Worm (Caenorhabditis elegans): ENCODE measurements around the gene soap-1.
A peak's percentile ranks its signal among the peaks of the same experiment; 100 is the strongest.

soap-1 gene

DNA sequence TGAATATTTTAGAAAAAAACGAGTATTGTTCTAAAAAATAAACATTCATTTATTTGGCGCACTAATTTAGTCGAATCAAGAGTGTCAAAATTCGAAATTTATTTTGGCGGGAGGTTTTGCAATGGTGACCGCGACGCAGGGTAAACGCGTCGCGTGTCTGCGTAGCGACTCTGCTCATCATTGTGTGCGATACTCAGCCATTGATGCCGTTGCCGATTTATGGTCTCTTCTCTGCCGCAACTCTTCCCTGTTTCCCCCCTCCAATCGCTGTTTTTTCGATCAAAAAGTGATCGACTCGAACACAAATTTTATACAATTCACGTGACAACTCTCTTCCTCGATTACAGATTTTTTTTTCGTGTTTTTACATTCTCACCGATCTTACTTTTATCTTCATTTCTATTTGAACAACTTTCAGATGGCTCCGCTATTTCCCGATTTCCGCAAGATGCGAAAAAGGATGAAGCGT lies 18.2 kb downstream of the soap-1 start, which contains the start of gene F09G2.2 (continued):
- TF ChIP-seq lin-39 (tag; optimal IDR thresholded peaks at IDR 0.05) (peak; percentile 43), ceh-90 (tag; optimal IDR thresholded peaks at IDR 0.05) (no peak), lin-35 (GFP tag; optimal IDR thresholded peaks at IDR 0.05) (peak; percentile 96 to 97), skn-1 (tag; optimal IDR thresholded peaks at IDR 0.05) (peak; percentile 92), ceh-82 (tag; optimal IDR thresholded peaks at IDR 0.05) (peak; percentile 92 to 94 (median 93)), efl-3 (GFP tag; optimal IDR thresholded peaks at IDR 0.05) (no peak), lin-13 (GFP tag; optimal IDR thresholded peaks at IDR 0.05) (peak; percentile 90)

DNA sequence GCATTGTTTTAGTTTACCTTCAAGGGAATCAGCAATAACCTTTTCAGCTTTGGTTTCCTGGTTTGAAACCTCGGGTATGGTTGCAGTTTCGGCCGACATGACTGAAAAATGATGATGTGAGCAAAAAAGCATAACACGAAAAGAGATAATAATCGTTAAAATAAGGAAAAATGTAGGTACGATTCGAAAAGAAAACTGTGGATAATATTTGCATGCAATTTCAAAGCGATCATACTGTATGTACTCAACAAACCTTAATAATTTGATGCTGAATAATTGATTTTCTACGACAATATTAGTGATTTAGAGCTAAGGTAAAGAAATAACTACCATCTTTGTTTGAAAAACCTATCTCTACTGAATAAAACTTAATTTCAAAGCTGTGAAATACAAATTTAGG lies 18.7 kb downstream of the soap-1 start, which contains the start of gene attf-2:
TSS of gene attf-2 (minus strand) at position 101 of the 400 bp plus-strand sequence.
- TF ChIP-seq unc-98 (GFP tag; IDR thresholded peaks at IDR 0.05) (no peak), fos-1 (tag; optimal IDR thresholded peaks at IDR 0.05) (no peak), nhr-19 (GFP tag; conservative IDR thresholded peaks at IDR 0.05) (no peak), egl-27 (tag; optimal IDR thresholded peaks at IDR 0.05) (no peak), nhr-28 (tag; optimal IDR thresholded peaks at IDR 0.05) (no peak), sup-37 (GFP tag; optimal IDR thresholded peaks at IDR 0.05) (no peak)

DNA sequence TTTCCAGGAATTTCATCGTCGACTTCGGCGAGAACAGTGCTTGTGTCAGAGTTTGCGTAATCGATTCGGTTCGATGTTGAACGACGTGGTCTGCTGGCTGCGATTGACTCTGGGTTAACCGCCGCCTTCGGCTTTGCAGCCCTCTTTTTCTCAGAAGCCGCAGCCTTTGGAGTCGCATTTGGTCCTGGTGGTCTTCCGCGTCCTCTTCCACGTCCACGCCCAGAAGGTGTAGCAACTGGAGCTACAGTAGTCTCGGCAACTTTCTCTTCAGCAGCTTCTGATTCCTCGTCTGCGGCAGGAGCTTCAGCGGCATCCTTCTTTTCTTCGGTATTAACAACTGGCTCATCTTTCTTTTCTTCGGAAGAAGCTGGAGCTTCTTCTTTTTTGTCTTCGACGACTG lies 19.9 kb downstream of the soap-1 start:
- TF ChIP-seq ama-1 (optimal IDR thresholded peaks at IDR 0.05) (no peak), tbx-2 (tag; optimal IDR thresholded peaks at IDR 0.05) (no peak), mep-1 (tag; optimal IDR thresholded peaks at IDR 0.05) (no peak), nhr-20 (tag; optimal IDR thresholded peaks at IDR 0.05) (no peak), blmp-1 (tag; optimal IDR thresholded peaks at IDR 0.05) (no peak), hlh-4 (tag; optimal IDR thresholded peaks at IDR 0.05) (no peak), ets-5 (GFP tag; IDR thresholded peaks at IDR 0.05) (no peak), fkh-10 (GFP tag; optimal IDR thresholded peaks at IDR 0.05) (no peak), ztf-11 (tag; optimal IDR thresholded peaks at IDR 0.05) (no peak), C16A3.4 (tag; optimal IDR thresholded peaks at IDR 0.05) (no peak), nhr-85 (tag) (no peak), fos-1 (tag; optimal IDR thresholded peaks at IDR 0.05) (no peak), nhr-12 (tag; optimal IDR thresholded peaks at IDR 0.05) (no peak), nhr-84 (tag; optimal IDR thresholded peaks at IDR 0.05) (no peak), ceh-88 (GFP tag; IDR thresholded peaks at IDR 0.05) (no peak), snpc-4 (tag; optimal IDR thresholded peaks at IDR 0.05) (no peak), pag-3 (tag; optimal IDR thresholded peaks at IDR 0.05; ENCODE audit: borderline replicate concordance, insufficient read depth) (no peak), fkh-8 (tag; optimal IDR thresholded peaks at IDR 0.05) (no peak), mdl-1 (tag; optimal IDR thresholded peaks at IDR 0.05) (no peak), nhr-71 (tag; optimal IDR thresholded peaks at IDR 0.05) (no peak)

DNA sequence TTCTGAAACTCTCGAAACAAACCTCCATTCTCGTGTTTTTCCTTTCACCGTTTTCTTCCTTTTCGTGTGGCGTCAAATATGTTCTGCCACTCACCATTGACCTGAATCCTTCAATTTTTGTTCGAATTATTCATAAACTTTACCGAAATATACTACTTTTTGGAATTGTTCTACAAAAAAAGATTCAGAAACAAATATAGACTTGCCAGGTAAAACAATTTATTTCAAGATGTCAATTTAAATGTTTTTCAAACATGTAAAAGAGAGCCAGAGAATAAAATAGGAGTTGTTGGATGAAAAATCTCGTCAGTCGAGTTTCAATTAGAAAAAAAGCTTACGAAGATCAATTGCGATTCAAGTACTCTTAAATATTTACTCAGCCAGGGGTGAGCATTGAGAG lies 21.1 kb downstream of the soap-1 start, which contains the start of gene F09G2.8:
TSS of gene F09G2.8 (minus strand) at position 101 of the 400 bp plus-strand sequence.
- TF ChIP-seq snu-23 (GFP tag; optimal IDR thresholded peaks at IDR 0.05) (no peak), ztf-4 (tag; optimal IDR thresholded peaks at IDR 0.05) (no peak), tbx-2 (tag; optimal IDR thresholded peaks at IDR 0.05) (no peak), egl-13 (tag; optimal IDR thresholded peaks at IDR 0.05) (no peak), efl-3 (GFP tag; optimal IDR thresholded peaks at IDR 0.05) (no peak), nhr-84 (tag; optimal IDR thresholded peaks at IDR 0.05) (no peak), nhr-77 (tag; optimal IDR thresholded peaks at IDR 0.05) (no peak), nhr-11 (tag; optimal IDR thresholded peaks at IDR 0.05) (no peak), nhr-237 (tag; optimal IDR thresholded peaks at IDR 0.05) (no peak), nhr-90 (tag; optimal IDR thresholded peaks at IDR 0.05; ENCODE audit: poor library complexity) (no peak), nhr-28 (tag; optimal IDR thresholded peaks at IDR 0.05) (no peak), ceh-88 (GFP tag; IDR thresholded peaks at IDR 0.05) (no peak), pax-3 (tag; optimal IDR thresholded peaks at IDR 0.05) (no peak), ceh-90 (tag; optimal IDR thresholded peaks at IDR 0.05) (no peak), jun-1 (tag; optimal IDR thresholded peaks at IDR 0.05) (no peak), ceh-82 (tag; optimal IDR thresholded peaks at IDR 0.05) (no peak)
